Worm (Caenorhabditis elegans): Measurements from ENCODE around the gene rap-3.
"Not testable (repeated sequence)": the region's sequence is repeated elsewhere in the genome, so short reads cannot be mapped to it uniquely, and the experiment has no call there.

ce11 chrIV:11200682-11201081 lies 23.6 kb downstream of the rap-3 start:
- TF ChIP-seq F26F4.8 (GFP tag; conservative IDR thresholded peaks at IDR 0.05); dve-1 (tag; optimal IDR thresholded peaks at IDR 0.05; ENCODE audit: insufficient read depth); daf-19 (GFP tag; conservative IDR thresholded peaks at IDR 0.05); snpc-1.2 (GFP tag; IDR thresholded peaks at IDR 0.05); unc-62 (GFP tag; optimal IDR thresholded peaks at IDR 0.05 in 1 of 2); unc-62 (tag; optimal IDR thresholded peaks at IDR 0.05); aha-1 (tag); ama-1 (optimal IDR thresholded peaks at IDR 0.05); zip-11 (GFP tag; IDR thresholded peaks at IDR 0.05); ZK337.2 (GFP tag; IDR thresholded peaks at IDR 0.05); nhr-76 (tag; optimal IDR thresholded peaks at IDR 0.05); lin-13 (GFP tag; optimal IDR thresholded peaks at IDR 0.05); ceh-82 (tag; optimal IDR thresholded peaks at IDR 0.05): not testable (repeated sequence)
